Worm (Caenorhabditis elegans) whole organism, late embryonic: ENCODE results near the gene fbxb-98.

Source experiments
- ama-1 ChIP-seq: fragments of 150-350 bp; optimal IDR thresholded peaks from 2 replicates; lab custom pipeline; 2014
- pag-3 ChIP-seq: sonication (generic microtip); optimal IDR thresholded peaks from 2 replicates; lab custom pipeline; 2016; ENCODE audit warnings: missing compliant biosample characterization, missing genetic modification characterization, borderline replicate concordance
- unc-55 ChIP-seq: sonication (generic microtip); optimal IDR thresholded peaks from 2 replicates; lab custom pipeline; 2017; ENCODE audit warnings: missing biosample characterization, missing genetic modification reagents, missing genetic modification characterization

DNA sequence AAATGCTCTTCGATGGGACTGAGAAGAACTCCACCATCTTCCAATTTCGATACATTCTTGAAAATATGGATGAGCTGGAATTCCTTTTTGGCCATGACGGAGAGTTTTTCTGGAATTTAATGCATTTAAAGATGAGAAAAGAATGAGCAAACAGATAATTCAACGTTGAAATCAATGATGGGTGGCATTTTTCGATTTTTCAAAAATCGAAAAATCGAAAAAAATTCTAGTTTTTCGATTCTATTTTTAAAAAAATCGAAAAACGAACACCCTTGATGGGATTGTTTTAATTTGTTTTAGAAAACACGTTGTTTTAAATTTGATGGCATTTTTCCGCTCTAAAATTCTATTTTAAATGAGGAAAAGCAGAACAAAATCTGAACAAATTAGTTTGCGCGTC, 50.3 kb downstream of the fbxb-98 start, which contains the start of gene math-31:
- no peak for TF ChIP-seq unc-55 (GFP tag; lab: Kevin White, UChicago)
- TF ChIP-seq pag-3 (tag; lab: Kevin White, UChicago), result no peak
- no peak for TF ChIP-seq ama-1 (lab: Kevin White, UChicago)
